Fruit fly (Drosophila melanogaster) whole organism, prepupa: ENCODE results near the gene Tbh.

Experiments used
- Blimp-1 ChIP-seq: fragments of 200-800 bp; sonication (Bioruptor generic); optimal IDR thresholded peaks from 3 replicates; lab custom pipeline; 2017; ENCODE audit warnings: missing biosample characterization, missing genetic modification characterization, mild to moderate bottlenecking, moderate library complexity, missing genetic modification reagents
- CG10631 ChIP-seq: fragments of 200-800 bp; sonication (Bioruptor generic); optimal IDR thresholded peaks from 2 replicates; lab custom pipeline; 2016; ENCODE audit warnings: missing biosample characterization, missing genetic modification characterization
- CG10669 ChIP-seq: fragments of 200-800 bp; sonication (Bioruptor generic); optimal IDR thresholded peaks from 3 replicates; lab custom pipeline; 2018; ENCODE audit warnings: missing biosample characterization, mild to moderate bottlenecking, missing genetic modification characterization, moderate library complexity
- CG11294 ChIP-seq: fragments of 200-800 bp; sonication (Bioruptor generic); IDR thresholded peaks from 2 replicates; pipeline ENCODE4 v1.3.6; 2022; ENCODE audit warnings: missing biosample characterization, missing genetic modification characterization
- CG11902 ChIP-seq: fragments of 200-800 bp; sonication (Bioruptor generic); optimal IDR thresholded peaks from 3 replicates; lab custom pipeline; 2016; ENCODE audit warnings: missing biosample characterization, missing genetic modification characterization
- CG15336 ChIP-seq: fragments of 200-800 bp; sonication (Bioruptor generic); IDR thresholded peaks from 2 replicates; pipeline ENCODE4 v1.3.6; 2022; ENCODE audit warnings: missing biosample characterization, missing genetic modification characterization
- CG1621 ChIP-seq: fragments of 200-800 bp; sonication (Bioruptor generic); optimal IDR thresholded peaks from 3 replicates; lab custom pipeline; 2018; ENCODE audit warnings: missing biosample characterization, mild to moderate bottlenecking, missing genetic modification characterization
- CG16779 ChIP-seq: fragments of 200-800 bp; sonication (Bioruptor generic); optimal IDR thresholded peaks from 3 replicates; lab custom pipeline; 2017; ENCODE audit warnings: missing biosample characterization, mild to moderate bottlenecking, missing genetic modification characterization
- CG3032 ChIP-seq: fragments of 200-800 bp; optimal IDR thresholded peaks from 2 replicates; lab custom pipeline; 2019; ENCODE audit warnings: missing biosample characterization, mild to moderate bottlenecking, missing genetic modification characterization, moderate library complexity
- CG31627 ChIP-seq: fragments of 200-800 bp; sonication (Bioruptor generic); optimal IDR thresholded peaks from 3 replicates; lab custom pipeline; 2016; ENCODE audit warnings: missing biosample characterization, missing genetic modification characterization
- CG34406 ChIP-seq: fragments of 200-800 bp; sonication (Bioruptor generic); optimal IDR thresholded peaks from 3 replicates; lab custom pipeline; 2016; ENCODE audit warnings: missing biosample characterization, missing genetic modification characterization
- CG3919 ChIP-seq: fragments of 200-800 bp; sonication (Bioruptor generic); optimal IDR thresholded peaks from 3 replicates; lab custom pipeline; 2016; ENCODE audit warnings: missing biosample characterization, missing genetic modification characterization
- CG4318 ChIP-seq: fragments of 200-800 bp; sonication (Bioruptor generic); optimal IDR thresholded peaks from 3 replicates; lab custom pipeline; 2017; ENCODE audit warnings: missing biosample characterization, mild to moderate bottlenecking, missing genetic modification characterization
- CG6163 ChIP-seq: fragments of 200-800 bp; sonication (Bioruptor generic); IDR thresholded peaks from 3 replicates; pipeline ENCODE4 v1.3.6; 2022; ENCODE audit warnings: missing biosample characterization, missing genetic modification characterization
- CG6276 ChIP-seq: fragments of 200-800 bp; sonication (Bioruptor generic); optimal IDR thresholded peaks from 2 replicates; lab custom pipeline; 2017; ENCODE audit warnings: missing biosample characterization, mild to moderate bottlenecking, missing genetic modification characterization
- CG6792 ChIP-seq: fragments of 200-800 bp; sonication (Bioruptor generic); optimal IDR thresholded peaks from 3 replicates; lab custom pipeline; 2016; ENCODE audit warnings: missing biosample characterization, missing genetic modification characterization
- CG6808 ChIP-seq: fragments of 200-800 bp; sonication (Bioruptor generic); optimal IDR thresholded peaks from 3 replicates; lab custom pipeline; 2017; ENCODE audit warnings: missing biosample characterization, missing genetic modification characterization, mild to moderate bottlenecking, moderate library complexity, missing genetic modification reagents
- CG6854 ChIP-seq: fragments of 200-800 bp; sonication (Bioruptor generic); optimal IDR thresholded peaks from 2 replicates; lab custom pipeline; 2017; ENCODE audit warnings: missing biosample characterization, mild to moderate bottlenecking, missing genetic modification characterization
- CG7368 ChIP-seq: fragments of 200-800 bp; sonication (Bioruptor generic); optimal IDR thresholded peaks from 3 replicates; lab custom pipeline; 2016; ENCODE audit warnings: missing biosample characterization, missing genetic modification characterization
- CG8119 ChIP-seq: fragments of 200-800 bp; sonication (Bioruptor generic); IDR thresholded peaks from 3 replicates; pipeline ENCODE4 v1.3.6; 2022; ENCODE audit warnings: missing biosample characterization, missing genetic modification characterization
- CG8319 ChIP-seq: fragments of 200-800 bp; sonication (Bioruptor generic); optimal IDR thresholded peaks from 3 replicates; lab custom pipeline; 2016; ENCODE audit warnings: missing biosample characterization, missing genetic modification characterization
- Eip75B ChIP-seq: fragments of 200-800 bp; sonication (Bioruptor generic); optimal IDR thresholded peaks from 3 replicates; lab custom pipeline; 2016; ENCODE audit warnings: missing biosample characterization, missing genetic modification characterization
- Eip93F ChIP-seq: fragments of 200-800 bp; sonication (Bioruptor generic); optimal IDR thresholded peaks from 2 replicates; lab custom pipeline; 2016; ENCODE audit warnings: missing biosample characterization, mild to moderate bottlenecking, missing genetic modification characterization
- Ets96B ChIP-seq: fragments of 200-800 bp; optimal IDR thresholded peaks from 2 replicates; lab custom pipeline; 2019; ENCODE audit warnings: missing biosample characterization, mild to moderate bottlenecking, missing genetic modification characterization, moderate library complexity
- Gug ChIP-seq: fragments of 200-800 bp; sonication (Bioruptor generic); IDR thresholded peaks from 2 replicates; pipeline ENCODE4 v1.3.6; 2022; ENCODE audit warnings: missing biosample characterization, missing genetic modification characterization
- Hr38 ChIP-seq: sonication (Bioruptor generic); optimal IDR thresholded peaks from 2 replicates; lab custom pipeline; 2016; ENCODE audit warnings: missing biosample characterization, missing genetic modification characterization
- Hr4 ChIP-seq: fragments of 200-800 bp; sonication (Bioruptor generic); optimal IDR thresholded peaks from 3 replicates; lab custom pipeline; 2016; ENCODE audit warnings: missing biosample characterization, missing genetic modification characterization
- Lpt ChIP-seq: fragments of 200-800 bp; sonication (Bioruptor generic); optimal IDR thresholded peaks from 3 replicates; lab custom pipeline; 2016; ENCODE audit warnings: missing biosample characterization, missing genetic modification characterization
- OdsH ChIP-seq: fragments of 200-800 bp; sonication (Bioruptor generic); optimal IDR thresholded peaks from 3 replicates; lab custom pipeline; 2016; ENCODE audit warnings: missing biosample characterization, missing genetic modification characterization
- Smox ChIP-seq: fragments of 200-800 bp; sonication (Bioruptor generic); optimal IDR thresholded peaks from 3 replicates; lab custom pipeline; 2016; ENCODE audit warnings: missing biosample characterization, missing genetic modification characterization
- Sox102F ChIP-seq: fragments of 200-800 bp; sonication (Bioruptor generic); optimal IDR thresholded peaks from 2 replicates; lab custom pipeline; 2016; ENCODE audit warnings: missing biosample characterization, mild to moderate bottlenecking, missing genetic modification characterization
- Sox14 ChIP-seq: fragments of 200-800 bp; sonication (Bioruptor generic); optimal IDR thresholded peaks from 3 replicates; lab custom pipeline; 2016; ENCODE audit warnings: missing biosample characterization, missing genetic modification characterization
- Sox15 ChIP-seq: fragments of 200-800 bp; sonication (Bioruptor generic); optimal IDR thresholded peaks from 3 replicates; lab custom pipeline; 2016; ENCODE audit warnings: missing biosample characterization, missing genetic modification characterization
- achi ChIP-seq: fragments of 200-800 bp; sonication (Bioruptor generic); optimal IDR thresholded peaks from 3 replicates; lab custom pipeline; 2016; ENCODE audit warnings: missing biosample characterization, missing genetic modification characterization
- cyc ChIP-seq: fragments of 200-800 bp; sonication (Bioruptor generic); optimal IDR thresholded peaks from 3 replicates; lab custom pipeline; 2016; ENCODE audit warnings: missing biosample characterization, missing genetic modification characterization
- dac ChIP-seq: fragments of 200-800 bp; sonication (Bioruptor generic); optimal IDR thresholded peaks from 2 replicates; lab custom pipeline; 2017; ENCODE audit warnings: missing biosample characterization, mild to moderate bottlenecking, missing genetic modification characterization
- dsx ChIP-seq: fragments of 200-800 bp; optimal IDR thresholded peaks from 3 replicates; lab custom pipeline; 2019; ENCODE audit warnings: missing biosample characterization, mild to moderate bottlenecking, missing genetic modification characterization, moderate library complexity; ENCODE audit not compliant: poor library complexity, severe bottlenecking
- eg ChIP-seq: fragments of 200-800 bp; sonication (Bioruptor generic); IDR thresholded peaks from 3 replicates; pipeline ENCODE4 v1.3.6; 2022; ENCODE audit warnings: missing biosample characterization, missing genetic modification characterization
- esn ChIP-seq: fragments of 200-800 bp; sonication (Bioruptor generic); optimal IDR thresholded peaks from 2 replicates; lab custom pipeline; 2016; ENCODE audit warnings: missing biosample characterization, mild to moderate bottlenecking, missing genetic modification characterization, moderate library complexity
- fd59A ChIP-seq: fragments of 200-800 bp; sonication (Bioruptor generic); optimal IDR thresholded peaks from 2 replicates; lab custom pipeline; 2017; ENCODE audit warnings: missing biosample characterization, mild to moderate bottlenecking, missing genetic modification characterization, missing genetic modification reagents
- fd85E ChIP-seq: fragments of 200-800 bp; sonication (Bioruptor generic); optimal IDR thresholded peaks from 3 replicates; lab custom pipeline; 2016; ENCODE audit warnings: missing biosample characterization, missing genetic modification characterization
- fkh ChIP-seq: fragments of 200-800 bp; sonication (Bioruptor generic); optimal IDR thresholded peaks from 3 replicates; lab custom pipeline; 2017; ENCODE audit warnings: missing biosample characterization, mild to moderate bottlenecking, missing genetic modification characterization, moderate library complexity
- net ChIP-seq: fragments of 200-800 bp; sonication (Bioruptor generic); optimal IDR thresholded peaks from 3 replicates; lab custom pipeline; 2016; ENCODE audit warnings: missing biosample characterization, missing genetic modification characterization
- pdm3 ChIP-seq: fragments of 200-800 bp; sonication (Bioruptor generic); optimal IDR thresholded peaks from 3 replicates; lab custom pipeline; 2016; ENCODE audit warnings: missing biosample characterization, missing genetic modification characterization
- salr ChIP-seq, 2 experiments: fragments of 200-800 bp; sonication (Bioruptor generic); optimal IDR thresholded peaks; 3 replicates each; lab custom pipeline; 2016 to 2018; ENCODE audit warnings: missing biosample characterization in 2 of 2, missing genetic modification characterization in 2 of 2, mild to moderate bottlenecking in 1 of 2
- spab ChIP-seq: fragments of 200-800 bp; sonication (Bioruptor generic); optimal IDR thresholded peaks from 2 replicates; lab custom pipeline; 2017; ENCODE audit warnings: missing biosample characterization, mild to moderate bottlenecking, missing genetic modification characterization, missing genetic modification reagents
- ss ChIP-seq, 2 experiments: fragments of 200-800 bp; sonication (Bioruptor generic); optimal IDR thresholded peaks; 2 replicates in 1 of 2; 3 replicates in 1 of 2; lab custom pipeline; 2017 to 2018; ENCODE audit warnings: mild to moderate bottlenecking in 2 of 2, missing biosample characterization in 2 of 2, missing genetic modification characterization in 2 of 2, moderate library complexity in 1 of 2
- svp ChIP-seq: fragments of 200-800 bp; sonication (Bioruptor generic); peaks from one replicate; lab custom pipeline; 2016; ENCODE audit warnings: missing biosample characterization, missing genetic modification characterization

Tbh gene

DNA sequence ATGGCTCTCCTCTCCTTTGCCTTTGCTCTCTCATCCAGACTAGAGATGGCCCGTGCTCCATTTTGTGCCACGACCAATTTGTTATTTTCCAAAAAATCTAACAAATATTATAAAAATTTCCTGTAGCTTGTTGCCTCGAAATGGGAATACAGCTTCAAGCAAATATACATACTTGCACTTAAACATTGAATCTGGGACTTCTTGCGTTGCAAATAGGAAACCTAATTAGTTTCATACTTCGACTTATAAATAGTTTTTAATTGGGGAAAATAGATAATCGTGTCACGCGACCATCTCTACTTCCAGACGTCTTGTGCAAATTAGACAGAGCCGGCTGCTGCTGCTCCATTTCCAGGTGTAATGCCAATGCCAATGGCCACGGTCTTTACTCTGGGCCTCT is 25.1 kb upstream of the Tbh start (continued):
- TF ChIP-seq CG10631 (GFP tag; lab: Kevin White, UChicago) (peak; percentile 88), Hr4 (GFP tag; lab: Kevin White, UChicago) (peak; percentile 80), eg (GFP tag; lab: Robert Waterston, UW) (peak; percentile 67), CG11294 (GFP tag; lab: Robert Waterston, UW) (peak; percentile 28; the same call in 1 of the 2 replicates), CG3919 (GFP tag; lab: Kevin White, UChicago) (peak; percentile 81), Lpt (GFP tag; lab: Kevin White, UChicago) (peak; percentile 66), Hr38 (GFP tag; lab: Kevin White, UChicago) (no peak), CG7368 (GFP tag; lab: Kevin White, UChicago) (peak; percentile 76)

DNA sequence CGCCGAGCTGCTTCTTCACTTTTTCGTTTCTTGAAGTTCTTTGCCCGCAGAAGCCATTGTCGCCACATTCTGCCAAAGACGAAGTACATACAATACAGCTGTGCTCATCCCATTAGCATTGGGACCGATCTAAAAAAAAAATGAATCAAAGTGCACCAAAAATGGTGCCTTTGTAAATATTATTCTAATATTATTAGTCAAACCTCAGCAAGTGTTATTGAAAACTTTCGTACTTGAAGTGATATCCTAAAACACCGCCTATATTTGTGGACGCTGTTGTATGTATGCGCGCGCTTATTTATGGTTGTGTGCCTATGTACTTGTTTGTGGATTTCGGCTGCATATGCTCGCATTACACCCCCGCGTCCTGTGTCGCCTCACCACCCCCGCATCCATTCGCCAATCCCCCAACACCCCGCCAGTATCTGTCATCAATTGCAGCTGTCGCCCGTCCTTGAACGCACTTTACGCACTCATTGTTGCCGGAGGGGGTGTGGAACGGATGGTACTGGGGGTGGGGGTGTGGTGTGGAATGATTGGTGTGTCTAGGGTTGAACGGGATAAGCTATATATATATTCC is 23.0 kb upstream of the Tbh start:
- TF ChIP-seq Blimp-1 (GFP tag; lab: Kevin White, UChicago) (peak; percentile 67), dsx (GFP tag; lab: Kevin White, UChicago) (peak; percentile 80), svp (peak; percentile 93), spab (GFP tag; lab: Kevin White, UChicago) (peak; percentile 88), fd59A (GFP tag; lab: Kevin White, UChicago) (peak; percentile 89), fkh (peak; percentile 38), CG4318 (GFP tag; lab: Kevin White, UChicago) (peak; percentile 66), CG7368 (GFP tag; lab: Kevin White, UChicago) (peak; percentile 85), achi (GFP tag; lab: Kevin White, UChicago) (peak; percentile 87), CG34406 (GFP tag; lab: Kevin White, UChicago) (peak; percentile 87), Ets96B (tag; lab: Kevin White, UChicago) (peak; percentile 88), CG6792 (GFP tag; lab: Kevin White, UChicago) (peak; percentile 88), cyc (peak; percentile 82), Smox (GFP tag; lab: Kevin White, UChicago) (peak; percentile 84), esn (GFP tag; lab: Kevin White, UChicago) (peak; percentile 88), Hr38 (GFP tag; lab: Kevin White, UChicago) (no peak), ss (GFP tag; optimal IDR thresholded peaks at IDR 0.05; lab: Kevin White, UChicago) (peak; percentile 91 to 94), dac (GFP tag; lab: Kevin White, UChicago) (peak; percentile 74), CG3032 (peak; percentile 88), Sox14 (GFP tag; lab: Kevin White, UChicago) (peak; percentile 89), Sox15 (GFP tag; lab: Kevin White, UChicago) (peak; percentile 82), CG1621 (tag; lab: Kevin White, UChicago) (peak; percentile 94), salr (GFP tag; optimal IDR thresholded peaks at IDR 0.05; lab: Kevin White, UChicago) (peak; percentile 59 to 87), CG15336 (peak; percentile 90), net (GFP tag; lab: Kevin White, UChicago) (peak; percentile 91), CG8119 (GFP tag; lab: Robert Waterston, UW) (peak; percentile 90), CG31627 (GFP tag; lab: Kevin White, UChicago) (peak; percentile 85), CG6276 (GFP tag; lab: Kevin White, UChicago) (peak; percentile 81), CG6163 (peak; percentile 95), Hr4 (GFP tag; lab: Kevin White, UChicago) (peak; percentile 83), CG6808 (GFP tag; lab: Kevin White, UChicago) (peak; percentile 92), CG6854 (GFP tag; lab: Kevin White, UChicago) (peak; percentile 75), Sox102F (GFP tag; lab: Kevin White, UChicago) (peak; percentile 89), eg (GFP tag; lab: Robert Waterston, UW) (peak; percentile 94), Gug (GFP tag; lab: Robert Waterston, UW) (peak; percentile 80), Eip93F (GFP tag; lab: Kevin White, UChicago) (peak; percentile 71), CG11294 (GFP tag; lab: Robert Waterston, UW) (peak; percentile 86), pdm3 (GFP tag; lab: Kevin White, UChicago) (peak; percentile 90), OdsH (GFP tag; lab: Kevin White, UChicago) (peak; percentile 87), Eip75B (GFP tag; lab: Kevin White, UChicago) (peak; percentile 87), CG10669 (peak; percentile 93), CG16779 (tag; lab: Kevin White, UChicago) (peak; percentile 77), CG8319 (GFP tag; lab: Kevin White, UChicago) (peak; percentile 74), CG11902 (peak; percentile 76), fd85E (peak; percentile 77)
